Worm (Caenorhabditis elegans): ENCODE results near the gene Y66A7A.4.

DNA sequence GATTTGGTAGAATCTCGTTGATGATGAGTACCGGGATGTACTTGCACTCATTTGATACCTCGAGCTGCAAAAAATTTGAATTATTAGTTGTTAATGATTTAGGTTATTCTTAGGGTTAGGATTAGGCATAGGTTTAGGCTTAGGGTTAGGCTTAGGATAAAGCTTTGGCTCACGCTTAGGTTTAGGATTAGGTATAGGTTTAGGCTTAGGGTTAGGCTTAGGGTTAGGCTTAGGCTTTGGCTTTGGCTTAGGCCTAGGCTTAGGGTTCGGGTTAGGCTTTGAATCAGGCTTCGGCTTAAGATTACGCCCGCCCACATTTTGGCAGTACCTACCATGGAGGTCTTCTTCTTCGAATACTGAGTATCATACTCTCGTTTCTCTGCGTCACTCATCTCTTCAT is 22.6 kb downstream of the Y66A7A.4 start:
- TF ChIP-seq nhr-25 (tag; optimal IDR thresholded peaks at IDR 0.05) (no peak), lin-39 (tag; optimal IDR thresholded peaks at IDR 0.05) (no peak), tbx-2 (tag; optimal IDR thresholded peaks at IDR 0.05) (no peak), nhr-12 (tag; optimal IDR thresholded peaks at IDR 0.05) (no peak), nhr-11 (tag; optimal IDR thresholded peaks at IDR 0.05) (no peak), nhr-77 (tag; optimal IDR thresholded peaks at IDR 0.05) (no peak)
